Worm (Caenorhabditis elegans): ENCODE results near the gene hmg-1.1.

The hmg-1.1 gene

DNA sequence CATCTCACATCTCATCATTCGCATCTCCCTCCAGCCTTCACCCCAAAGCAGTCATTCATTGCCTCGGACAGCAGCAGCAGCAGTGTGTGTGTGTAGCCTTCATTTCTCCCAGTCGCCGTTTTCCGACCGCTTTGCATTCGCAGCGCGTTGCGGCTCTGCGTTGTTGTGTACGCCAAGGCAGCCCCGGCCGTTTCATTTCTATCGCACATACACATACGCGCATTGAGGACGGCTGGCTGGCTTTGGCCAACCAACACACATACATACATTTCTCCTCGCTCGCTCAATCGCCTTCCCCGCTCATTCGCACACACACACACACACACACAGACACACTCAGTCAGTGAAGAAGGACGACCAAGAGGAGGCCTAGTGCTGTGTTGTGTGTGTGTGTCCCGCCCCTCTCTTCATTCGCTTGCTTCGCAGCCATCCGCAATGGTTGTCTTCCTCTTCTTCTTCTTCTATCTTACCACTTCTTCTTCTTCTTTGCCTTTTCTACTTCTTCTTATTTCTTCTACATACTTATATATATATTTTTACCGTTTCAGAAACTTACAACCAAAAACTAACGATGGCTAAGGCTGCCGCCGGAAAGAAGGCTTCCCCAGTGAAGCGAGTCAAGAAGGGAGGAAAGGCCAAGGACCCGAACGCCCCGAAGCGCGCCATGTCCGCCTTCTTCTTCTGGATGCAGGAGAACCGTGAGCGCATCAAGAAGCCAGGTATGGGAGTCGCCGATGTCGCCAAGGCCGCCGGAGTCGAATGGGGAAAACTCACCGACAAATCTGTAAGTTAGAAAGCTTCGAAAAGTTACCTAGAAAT is at the start of gene hmg-1.1:
TSS of gene hmg-1.1 (plus strand) at position 549 of the 819 bp plus-strand sequence.
- TF ChIP-seq him-1 (tag; optimal IDR thresholded peaks at IDR 0.05) (peak; percentile 34), dao-5 (tag; optimal IDR thresholded peaks at IDR 0.05) (peak; percentile 3), W03F9.2 (tag; optimal IDR thresholded peaks at IDR 0.05) (peak; percentile 6)

DNA sequence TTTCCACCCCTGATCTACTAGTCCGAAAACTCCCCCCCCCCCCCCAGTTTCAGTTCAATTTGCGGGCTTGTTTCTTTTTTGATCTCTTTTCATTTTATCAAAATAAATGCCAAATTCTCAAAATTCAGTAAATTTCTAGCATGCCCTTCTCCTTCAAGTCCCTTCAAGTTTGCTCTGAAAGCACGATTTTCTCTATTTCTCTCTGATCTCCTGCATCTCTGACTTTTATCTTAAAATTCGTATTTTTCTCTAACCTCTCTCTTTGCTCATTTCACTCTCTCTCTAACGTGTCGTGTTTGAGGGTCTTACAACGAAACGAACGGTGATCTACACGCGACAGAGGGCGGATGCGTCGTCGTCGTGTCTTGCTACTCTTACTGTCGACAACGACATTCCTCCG is 45.2 kb upstream of the hmg-1.1 start, which contains the start of gene ace-3:
TSS of gene ace-3 (plus strand) at position 301 of the 400 bp plus-strand sequence.
- no peak for TF ChIP-seq W03F9.2 (tag; optimal IDR thresholded peaks at IDR 0.05)
- TF ChIP-seq dao-5 (tag; optimal IDR thresholded peaks at IDR 0.05), result no peak
- TF ChIP-seq him-1 (tag; optimal IDR thresholded peaks at IDR 0.05), result no peak

DNA sequence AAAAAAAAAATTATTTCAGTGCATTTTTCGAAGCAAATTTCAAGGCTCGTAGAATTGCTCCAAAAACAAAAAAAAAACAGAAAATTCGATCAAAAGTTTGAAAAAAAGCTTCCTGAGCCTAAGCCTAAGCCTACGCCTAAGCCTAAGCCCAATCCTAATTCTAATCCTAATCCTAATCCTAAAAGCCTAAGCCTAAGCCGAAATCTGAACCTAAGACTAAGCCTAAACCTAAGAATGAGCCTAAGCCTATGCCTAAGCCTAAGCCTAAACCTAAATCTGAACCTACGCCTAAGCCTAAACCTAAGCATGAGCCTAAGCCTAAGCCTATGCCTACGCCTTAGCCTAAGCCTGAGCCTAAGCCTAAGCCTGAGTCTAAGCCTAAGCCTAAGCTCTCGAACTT is 44.3 kb upstream of the hmg-1.1 start:
- TF ChIP-seq dao-5 (tag; optimal IDR thresholded peaks at IDR 0.05), result no peak

DNA sequence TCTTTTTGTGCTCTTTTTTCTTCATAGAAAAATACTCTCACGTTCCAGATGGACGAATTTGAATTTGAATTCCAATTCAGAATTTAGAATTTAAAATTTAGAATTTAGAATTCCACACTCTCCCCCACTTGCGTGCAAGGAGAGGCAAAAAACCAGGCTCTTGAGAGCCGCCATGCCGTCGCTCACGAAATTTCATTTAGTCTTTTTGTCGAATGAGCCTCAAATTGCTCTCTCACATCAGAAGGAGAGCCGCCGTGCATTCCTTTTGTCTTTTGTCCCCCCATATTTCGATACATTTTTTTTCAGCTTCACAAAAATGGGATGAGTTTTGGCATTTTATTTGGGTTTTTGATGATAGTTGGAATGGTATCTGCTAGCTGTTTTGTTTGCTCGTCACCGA is 39.4 kb upstream of the hmg-1.1 start, which contains the start of gene hot-7:
TSS of gene hot-7 (plus strand) at position 301 of the 400 bp plus-strand sequence.
- no peak for TF ChIP-seq him-1 (tag; optimal IDR thresholded peaks at IDR 0.05)
- no peak for TF ChIP-seq W03F9.2 (tag; optimal IDR thresholded peaks at IDR 0.05)
- no peak for TF ChIP-seq dao-5 (tag; optimal IDR thresholded peaks at IDR 0.05)

DNA sequence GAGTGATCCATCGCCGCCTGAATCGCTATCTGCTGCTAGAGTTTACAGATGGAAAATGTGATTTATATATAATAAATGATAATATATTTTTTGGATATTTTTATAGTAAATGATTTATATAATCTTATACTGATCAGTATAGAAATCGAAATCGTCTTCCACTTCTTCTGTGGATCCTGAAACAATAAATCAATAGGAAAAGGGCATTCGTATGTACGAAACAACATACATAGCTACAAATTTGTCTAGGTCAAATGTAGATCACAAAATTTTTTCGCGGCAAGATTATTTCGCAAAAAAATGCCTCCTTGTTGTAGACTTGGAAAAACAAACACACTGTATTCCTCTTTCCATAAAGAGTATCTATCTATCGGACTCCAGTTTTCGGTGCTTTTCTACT is 36.4 kb upstream of the hmg-1.1 start, which contains the start of gene Y48B6A.10:
TSS of gene Y48B6A.10 (plus strand) at position 301 of the 400 bp plus-strand sequence.
- no peak for TF ChIP-seq dao-5 (tag; optimal IDR thresholded peaks at IDR 0.05)
- no peak for TF ChIP-seq him-1 (tag; optimal IDR thresholded peaks at IDR 0.05)
- TF ChIP-seq W03F9.2 (tag; optimal IDR thresholded peaks at IDR 0.05), result no peak

DNA sequence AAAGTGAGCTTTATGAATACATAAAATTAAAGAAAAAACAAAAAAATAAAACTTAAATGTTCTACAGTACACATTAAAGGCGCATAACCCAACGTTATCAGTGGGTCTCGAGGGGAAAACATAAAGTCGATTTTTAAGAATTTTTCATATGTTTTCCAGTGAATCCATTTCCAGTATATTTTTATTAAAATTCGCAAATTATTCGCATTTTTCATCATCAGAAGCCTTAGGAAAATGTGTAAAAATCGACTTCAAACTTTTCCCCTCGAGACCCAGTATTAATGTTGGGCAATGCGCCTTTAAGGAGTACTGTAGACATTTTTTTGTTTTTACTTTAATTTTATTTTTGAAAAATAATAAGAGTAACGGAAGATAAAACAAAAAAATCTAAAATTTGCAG is 32.4 kb upstream of the hmg-1.1 start:
- TF ChIP-seq W03F9.2 (tag; optimal IDR thresholded peaks at IDR 0.05), result no peak
- TF ChIP-seq dao-5 (tag; optimal IDR thresholded peaks at IDR 0.05), result no peak
- TF ChIP-seq him-1 (tag; optimal IDR thresholded peaks at IDR 0.05), result no peak

DNA sequence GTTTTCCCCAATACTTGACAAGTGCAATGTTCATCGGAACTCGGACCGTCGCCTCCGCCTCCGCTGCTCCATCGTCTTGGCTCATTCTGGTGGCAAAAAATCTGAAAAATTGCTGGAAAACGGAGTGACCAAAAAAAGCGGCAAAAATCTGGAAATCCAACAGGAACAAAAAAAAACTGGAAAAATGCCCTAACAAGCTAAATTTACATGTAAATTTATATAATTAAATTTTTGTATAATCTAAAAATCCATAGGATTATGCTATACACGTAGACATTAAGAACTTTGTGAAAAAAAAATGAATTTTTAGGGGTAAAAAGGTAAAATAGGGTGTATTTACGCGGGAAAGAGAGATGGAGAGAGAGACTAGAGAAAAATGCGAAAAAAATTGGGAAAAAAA is 24.3 kb upstream of the hmg-1.1 start, which contains the start of gene Y48B6A.13:
TSS of gene Y48B6A.13 (minus strand) at position 101 of the 400 bp plus-strand sequence.
- TF ChIP-seq him-1 (tag; optimal IDR thresholded peaks at IDR 0.05) (no peak), dao-5 (tag; optimal IDR thresholded peaks at IDR 0.05) (no peak), W03F9.2 (tag; optimal IDR thresholded peaks at IDR 0.05) (no peak)

DNA sequence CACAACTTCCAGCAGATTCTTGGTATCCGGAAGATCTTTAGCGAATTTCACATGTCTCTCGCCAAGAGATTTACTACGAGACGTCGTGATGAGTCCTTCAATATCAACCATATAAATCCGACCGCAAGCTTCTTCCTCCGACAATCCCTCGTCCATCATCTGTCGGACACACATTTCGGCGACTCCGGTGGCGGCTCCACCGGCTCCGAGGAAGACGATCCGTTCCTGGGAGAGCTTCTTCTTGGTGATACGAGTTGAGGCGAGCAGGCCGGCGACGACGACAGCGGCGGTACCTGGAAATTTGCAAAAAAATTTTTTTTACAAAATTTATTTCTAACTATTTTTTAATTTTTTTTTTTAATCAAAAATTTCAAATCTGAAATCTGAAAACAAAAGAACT is 20.4 kb upstream of the hmg-1.1 start:
- TF ChIP-seq dao-5 (tag; optimal IDR thresholded peaks at IDR 0.05) (no peak), W03F9.2 (tag; optimal IDR thresholded peaks at IDR 0.05) (no peak), him-1 (tag; optimal IDR thresholded peaks at IDR 0.05) (no peak)

DNA sequence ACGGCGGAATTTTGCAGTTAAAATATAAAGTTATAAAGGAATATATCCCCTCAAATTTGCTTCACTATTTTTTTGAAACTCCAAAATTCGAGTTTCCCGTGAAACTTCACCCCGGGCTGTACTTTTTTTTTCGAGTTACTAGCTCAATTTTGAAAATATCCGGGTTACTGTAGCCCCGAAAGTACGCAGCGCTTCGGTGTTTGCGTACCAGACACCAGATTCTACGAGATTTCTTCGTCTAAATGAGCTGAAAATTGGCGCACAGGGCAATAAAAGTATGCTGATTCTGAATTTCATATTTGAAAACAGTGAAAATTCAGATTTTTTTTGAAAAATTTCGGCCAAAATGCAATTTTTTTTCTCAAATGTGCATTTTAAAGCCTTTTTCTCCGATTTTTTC is 19.6 kb upstream of the hmg-1.1 start:
- no peak for TF ChIP-seq W03F9.2 (tag; optimal IDR thresholded peaks at IDR 0.05)
- TF ChIP-seq dao-5 (tag; optimal IDR thresholded peaks at IDR 0.05), result no peak

DNA sequence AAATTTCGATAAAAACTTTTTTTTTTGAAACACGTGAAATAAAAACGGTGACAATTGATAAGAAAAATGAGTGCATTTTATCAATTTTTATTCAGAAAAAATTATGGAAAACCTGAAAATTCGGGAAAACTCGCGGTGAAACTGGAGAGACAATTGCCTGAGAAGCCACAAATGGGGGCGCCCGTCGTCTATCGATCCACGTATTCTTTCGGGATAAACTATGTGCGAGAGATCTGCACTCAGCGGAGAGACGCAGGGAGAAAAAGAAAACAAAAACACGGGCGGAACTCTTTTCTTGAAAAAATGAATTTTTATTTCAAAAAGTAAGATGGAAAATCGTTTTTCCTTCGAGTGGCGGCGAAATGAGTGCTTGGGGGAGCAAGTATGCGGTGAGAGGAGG is 16.6 kb upstream of the hmg-1.1 start, which contains the start of gene men-1:
TSS of gene men-1 (minus strand) at position 242 of the 400 bp plus-strand sequence.
- TF ChIP-seq dao-5 (tag; optimal IDR thresholded peaks at IDR 0.05) (no peak), W03F9.2 (tag; optimal IDR thresholded peaks at IDR 0.05) (no peak), him-1 (tag; optimal IDR thresholded peaks at IDR 0.05) (no peak)

DNA sequence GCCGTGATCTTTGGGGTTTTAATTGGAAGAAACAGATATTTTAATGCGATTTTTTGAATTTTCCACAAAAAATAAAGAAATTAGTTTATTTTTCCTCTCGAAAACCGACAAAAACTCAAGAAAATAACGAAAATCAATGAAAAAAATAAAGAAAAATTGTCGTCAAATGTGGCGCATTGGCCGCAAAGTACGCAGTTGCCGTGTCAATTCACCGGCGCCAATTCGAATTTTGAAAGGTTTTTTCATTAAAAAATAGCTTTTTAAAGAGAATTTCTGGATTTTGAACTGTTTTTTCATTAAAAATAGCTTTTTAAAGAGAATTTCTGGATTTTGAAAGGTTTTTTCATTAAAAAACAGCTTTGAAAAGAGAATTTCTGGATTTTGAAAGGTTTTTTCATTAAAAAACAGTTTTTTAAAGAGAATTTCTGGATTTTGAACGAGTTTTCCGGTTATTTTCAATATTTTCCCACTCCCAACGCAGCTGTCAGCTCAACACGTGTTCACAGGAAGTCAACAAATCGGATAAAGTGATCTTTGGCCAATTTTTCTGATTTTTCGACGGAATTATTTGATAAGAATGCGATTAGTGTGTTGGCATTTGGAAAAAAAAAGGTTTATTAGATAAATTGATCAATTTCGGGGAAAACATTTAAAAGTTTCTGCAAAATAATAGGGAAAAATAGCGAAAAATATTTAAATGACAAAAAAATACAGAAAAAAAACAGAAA is 16.0 kb upstream of the hmg-1.1 start:
- no peak for TF ChIP-seq dao-5 (tag; optimal IDR thresholded peaks at IDR 0.05)
- TF ChIP-seq him-1 (tag; optimal IDR thresholded peaks at IDR 0.05), result no peak
- no peak for TF ChIP-seq W03F9.2 (tag; optimal IDR thresholded peaks at IDR 0.05)

DNA sequence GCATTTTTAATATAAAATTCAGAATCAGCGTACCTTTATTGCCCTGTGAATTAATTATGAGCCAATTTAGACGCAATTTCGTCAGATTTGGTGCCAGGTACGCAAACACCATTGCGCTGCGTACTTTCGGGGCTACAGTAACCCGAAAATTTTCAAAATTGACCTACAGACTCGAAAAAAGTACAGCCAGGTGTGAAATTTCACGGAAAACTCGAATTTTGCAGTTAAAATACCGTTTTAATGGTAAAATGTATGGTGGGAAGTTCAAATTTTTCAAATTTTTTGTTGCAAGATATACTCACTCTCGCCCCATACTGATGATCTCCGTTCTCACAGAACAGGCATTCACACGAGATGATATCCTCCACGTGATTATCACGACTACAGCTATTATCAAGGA is 13.9 kb upstream of the hmg-1.1 start:
- TF ChIP-seq him-1 (tag; optimal IDR thresholded peaks at IDR 0.05) (no peak), dao-5 (tag; optimal IDR thresholded peaks at IDR 0.05) (no peak)

DNA sequence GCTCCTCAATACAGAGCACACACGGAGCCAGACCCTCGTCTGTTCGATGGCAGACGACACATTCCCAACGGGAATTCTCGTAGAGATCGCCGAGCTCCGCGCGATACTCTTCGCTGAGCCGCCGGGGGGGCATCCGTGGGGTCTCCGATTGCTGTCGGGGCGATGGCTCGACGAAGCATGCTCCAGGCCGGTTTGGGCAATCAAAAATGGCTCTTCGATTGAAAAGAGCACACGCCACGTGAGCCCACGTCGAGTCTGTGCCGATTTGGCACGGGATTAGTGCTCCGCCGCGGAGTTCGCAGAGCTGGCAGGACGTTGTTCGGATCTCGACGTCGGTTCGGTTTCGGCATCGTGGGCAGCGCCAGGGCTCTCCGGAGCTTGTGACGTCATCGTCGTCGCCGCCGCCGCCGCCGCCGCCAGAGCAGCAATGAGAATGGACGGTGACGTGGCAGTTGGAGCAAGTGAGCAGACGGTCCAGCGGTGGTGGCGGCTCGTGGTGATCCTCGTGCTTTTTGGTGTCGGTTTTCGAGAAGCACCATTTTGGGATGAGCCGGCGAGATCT is 13.2 kb upstream of the hmg-1.1 start:
- TF ChIP-seq him-1 (tag; optimal IDR thresholded peaks at IDR 0.05) (no peak), W03F9.2 (tag; optimal IDR thresholded peaks at IDR 0.05) (no peak), dao-5 (tag; optimal IDR thresholded peaks at IDR 0.05) (no peak)

DNA sequence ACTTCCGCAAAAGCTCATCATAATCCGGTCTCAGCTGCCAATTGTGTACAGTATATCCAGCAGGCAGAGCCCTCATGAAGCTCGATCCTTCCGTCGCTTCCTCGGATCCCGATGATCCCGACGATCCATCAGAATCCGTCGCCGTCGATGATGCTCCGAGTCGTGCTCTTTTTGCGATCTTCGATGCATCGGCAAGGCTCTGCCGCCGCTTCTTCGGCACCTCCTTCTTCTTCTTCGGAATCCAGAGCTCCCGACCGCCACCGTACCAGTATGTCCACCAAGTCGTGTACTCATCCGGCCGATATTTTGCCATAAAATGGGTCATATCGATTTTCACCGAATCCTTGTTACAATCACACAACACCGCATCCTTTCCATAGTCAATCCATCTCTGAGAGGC is 10.6 kb upstream of the hmg-1.1 start:
- no peak for TF ChIP-seq him-1 (tag; optimal IDR thresholded peaks at IDR 0.05)
- TF ChIP-seq W03F9.2 (tag; optimal IDR thresholded peaks at IDR 0.05), result no peak
- TF ChIP-seq dao-5 (tag; optimal IDR thresholded peaks at IDR 0.05), result no peak

Measured in whole organism, L4/young adult.